Fruit fly (Drosophila melanogaster) whole organism, embryonic: Measurements from ENCODE around the gene CG6923.
A peak's percentile ranks its signal among the peaks of the same experiment; 100 is the strongest.

Experiments
- Awh ChIP-seq: fragments of 200-800 bp; sonication (Bioruptor generic); IDR thresholded peaks from 2 replicates; pipeline ENCODE4, ENCODE4 v1.3.6; 2022; ENCODE audit warnings: missing biosample characterization, missing genetic modification characterization
- B-H2 ChIP-seq: fragments of 200-800 bp; sonication (Bioruptor generic); optimal IDR thresholded peaks from 2 replicates; lab custom pipeline; 2018; ENCODE audit warnings: missing biosample characterization, mild to moderate bottlenecking, missing genetic modification characterization
- CG10321 ChIP-seq: fragments of 200-800 bp; sonication (Bioruptor generic); IDR thresholded peaks from 2 replicates; pipeline ENCODE4 v1.3.6; 2022; ENCODE audit warnings: missing biosample characterization, missing genetic modification characterization
- CG12219 ChIP-seq: fragments of 200-800 bp; sonication (Bioruptor generic); optimal IDR thresholded peaks from 3 replicates; lab custom pipeline; 2018; ENCODE audit warnings: missing biosample characterization, mild to moderate bottlenecking, missing genetic modification characterization
- CG1233 ChIP-seq: fragments of 200-800 bp; sonication (Bioruptor generic); optimal IDR thresholded peaks from 4 replicates; lab custom pipeline; 2018; ENCODE audit warnings: missing biosample characterization, mild to moderate bottlenecking, missing genetic modification characterization
- CG13894 ChIP-seq: fragments of 200-800 bp; sonication (Bioruptor generic); optimal IDR thresholded peaks from 3 replicates; lab custom pipeline; 2018; ENCODE audit warnings: missing biosample characterization, mild to moderate bottlenecking, missing genetic modification characterization, moderate library complexity
- CG17829 ChIP-seq: fragments of 200-800 bp; optimal IDR thresholded peaks from 2 replicates; lab custom pipeline; 2019; ENCODE audit warnings: missing biosample characterization, mild to moderate bottlenecking, missing genetic modification characterization, moderate library complexity
- CG1832 ChIP-seq: fragments of 200-800 bp; sonication (Bioruptor generic); optimal IDR thresholded peaks from 2 replicates; lab custom pipeline; 2017; ENCODE audit warnings: missing biosample characterization, mild to moderate bottlenecking, missing genetic modification characterization, inconsistent platforms
- CG2120 ChIP-seq: fragments of 200-800 bp; sonication (Bioruptor generic); optimal IDR thresholded peaks from 3 replicates; lab custom pipeline; 2016; ENCODE audit warnings: missing biosample characterization, missing genetic modification characterization
- CG33213 ChIP-seq: fragments of 200-800 bp; sonication (Bioruptor generic); optimal IDR thresholded peaks from 3 replicates; lab custom pipeline; 2016; ENCODE audit warnings: missing biosample characterization, missing genetic modification characterization
- CG34376 ChIP-seq: fragments of 200-800 bp; sonication (Bioruptor generic); optimal IDR thresholded peaks from 2 replicates; lab custom pipeline; 2018; ENCODE audit warnings: missing biosample characterization, mild to moderate bottlenecking, missing genetic modification characterization
- CG34422 ChIP-seq: fragments of 200-800 bp; sonication (Bioruptor generic); IDR thresholded peaks from 3 replicates; pipeline ENCODE4 v1.3.6; 2022; ENCODE audit warnings: missing biosample characterization, missing genetic modification characterization
- CG4730 ChIP-seq: fragments of 200-800 bp; sonication (Bioruptor generic); IDR thresholded peaks from 2 replicates; pipeline ENCODE4 v1.3.6; 2022; ENCODE audit warnings: missing biosample characterization, missing genetic modification characterization
- CG4820 ChIP-seq: fragments of 200-800 bp; sonication (Bioruptor generic); optimal IDR thresholded peaks from 3 replicates; lab custom pipeline; 2016; ENCODE audit warnings: missing biosample characterization, missing genetic modification characterization
- CG5180 ChIP-seq: fragments of 200-800 bp; sonication (Bioruptor generic); optimal IDR thresholded peaks from 3 replicates; lab custom pipeline; 2017; ENCODE audit warnings: missing biosample characterization, missing genetic modification characterization, mild to moderate bottlenecking, moderate library complexity, missing genetic modification reagents
- CG6689 ChIP-seq: fragments of 200-800 bp; sonication (Bioruptor generic); IDR thresholded peaks from 2 replicates; pipeline ENCODE4 v1.3.6; 2022; ENCODE audit warnings: missing biosample characterization, missing genetic modification characterization
- CG6791 ChIP-seq: fragments of 200-800 bp; sonication (Bioruptor generic); IDR thresholded peaks from 3 replicates; pipeline ENCODE4 v1.3.6; 2022; ENCODE audit warnings: missing biosample characterization, missing genetic modification characterization; ENCODE audit not compliant: partially characterized antibody
- CG7271 ChIP-seq: fragments of 200-800 bp; sonication (Bioruptor generic); optimal IDR thresholded peaks from 2 replicates; lab custom pipeline; 2018; ENCODE audit warnings: missing biosample characterization, mild to moderate bottlenecking, missing genetic modification characterization, moderate library complexity
- CG7357 ChIP-seq: fragments of 200-800 bp; sonication (Bioruptor generic); IDR thresholded peaks from 3 replicates; pipeline ENCODE4 v1.3.6; 2022; ENCODE audit warnings: missing biosample characterization, missing genetic modification characterization
- CG7372 ChIP-seq: fragments of 200-800 bp; sonication (Bioruptor generic); IDR thresholded peaks from 2 replicates; pipeline ENCODE4 v1.3.6; 2022; ENCODE audit warnings: missing biosample characterization, missing genetic modification characterization
- CG7556 ChIP-seq: fragments of 200-800 bp; sonication (Bioruptor generic); optimal IDR thresholded peaks from 2 replicates; lab custom pipeline; 2017; ENCODE audit warnings: missing biosample characterization, mild to moderate bottlenecking, missing genetic modification characterization
- CG8089 ChIP-seq: fragments of 200-800 bp; sonication (Bioruptor generic); optimal IDR thresholded peaks from 3 replicates; lab custom pipeline; 2016; ENCODE audit warnings: missing biosample characterization, missing genetic modification characterization
- CHES-1-like ChIP-seq: fragments of 200-800 bp; sonication (Bioruptor generic); optimal IDR thresholded peaks from 2 replicates; lab custom pipeline; 2016; ENCODE audit warnings: missing biosample characterization, missing genetic modification characterization
- D19B ChIP-seq: fragments of 200-800 bp; sonication (Bioruptor generic); optimal IDR thresholded peaks from 2 replicates; lab custom pipeline; 2017; ENCODE audit warnings: missing biosample characterization, mild to moderate bottlenecking, missing genetic modification characterization
- Dip3 ChIP-seq: fragments of 200-800 bp; sonication (Bioruptor generic); optimal IDR thresholded peaks from 3 replicates; lab custom pipeline; 2016; ENCODE audit warnings: missing biosample characterization, missing genetic modification characterization
- Doc3 ChIP-seq: fragments of 200-800 bp; sonication (Bioruptor generic); IDR thresholded peaks from 3 replicates; pipeline ENCODE4 v1.3.6; 2022; ENCODE audit warnings: missing biosample characterization, missing genetic modification characterization; ENCODE audit not compliant: partially characterized antibody
- E2f2 ChIP-seq: fragments of 200-800 bp; sonication (Bioruptor generic); IDR thresholded peaks from 2 replicates; pipeline ENCODE4 v1.3.6; 2022; ENCODE audit warnings: missing biosample characterization, missing genetic modification characterization
- Fer1 ChIP-seq: fragments of 200-800 bp; sonication (Bioruptor generic); optimal IDR thresholded peaks from 2 replicates; lab custom pipeline; 2017; ENCODE audit warnings: missing biosample characterization, mild to moderate bottlenecking, missing genetic modification characterization
- Lhr ChIP-seq: fragments of 200-800 bp; sonication (Bioruptor generic); optimal IDR thresholded peaks from 3 replicates; lab custom pipeline; 2017; ENCODE audit warnings: mild to moderate bottlenecking, missing biosample characterization, missing genetic modification reagents, missing genetic modification characterization
- NC2β ChIP-seq: fragments of 200-800 bp; sonication (Bioruptor generic); optimal IDR thresholded peaks from 2 replicates; lab custom pipeline; 2016; ENCODE audit warnings: missing biosample characterization, missing genetic modification characterization
- Nf-YB ChIP-seq: fragments of 200-800 bp; sonication (Bioruptor generic); optimal IDR thresholded peaks from 3 replicates; lab custom pipeline; 2019; ENCODE audit warnings: missing biosample characterization, mild to moderate bottlenecking, missing genetic modification characterization, moderate library complexity
- Opbp ChIP-seq: fragments of 200-800 bp; sonication (Bioruptor generic); IDR thresholded peaks from 3 replicates; pipeline ENCODE4 v1.3.6; 2022; ENCODE audit warnings: missing biosample characterization, missing genetic modification characterization; ENCODE audit not compliant: partially characterized antibody
- ac ChIP-seq: fragments of 200-800 bp; sonication (Bioruptor generic); optimal IDR thresholded peaks from 3 replicates; lab custom pipeline; 2017; ENCODE audit warnings: missing biosample characterization, mild to moderate bottlenecking, missing genetic modification characterization
- bcd ChIP-seq: fragments of 200-800 bp; sonication (Bioruptor generic); optimal IDR thresholded peaks from 2 replicates; lab custom pipeline; 2017; ENCODE audit warnings: missing biosample characterization, mild to moderate bottlenecking, missing genetic modification characterization
- br ChIP-seq: fragments of >200 bp; optimal IDR thresholded peaks from 2 replicates; lab custom pipeline; 2017
- dpn ChIP-seq, 2 experiments: fragments of 200-800 bp; sonication (Bioruptor generic); optimal IDR thresholded peaks; 3 replicates each; lab custom pipeline; 2016; ENCODE audit warnings: missing biosample characterization in 2 of 2, missing genetic modification characterization in 2 of 2
- eve ChIP-seq, 2 experiments: fragments of >200 bp; optimal IDR thresholded peaks; 2 replicates each; lab custom pipeline; 2017; ENCODE audit warnings: missing biosample characterization in 2 of 2, missing genetic modification characterization in 2 of 2
- grau ChIP-seq: fragments of 200-800 bp; optimal IDR thresholded peaks from 3 replicates; lab custom pipeline; 2019; ENCODE audit warnings: missing biosample characterization, mild to moderate bottlenecking, missing genetic modification characterization, moderate library complexity
- ham ChIP-seq: fragments of 200-800 bp; sonication (Bioruptor generic); IDR thresholded peaks from 2 replicates; pipeline ENCODE4 v1.3.6; 2022; ENCODE audit warnings: missing biosample characterization, missing genetic modification characterization
- hb ChIP-seq: fragments of 200-800 bp; sonication (Bioruptor generic); IDR thresholded peaks from 3 replicates; pipeline ENCODE4 v1.3.6; 2022; ENCODE audit warnings: missing biosample characterization, missing genetic modification characterization; ENCODE audit not compliant: partially characterized antibody
- inv ChIP-seq: fragments of 200-800 bp; sonication (Bioruptor generic); IDR thresholded peaks from 2 replicates; pipeline ENCODE4 v1.3.6; 2022; ENCODE audit warnings: missing biosample characterization, missing genetic modification characterization; ENCODE audit not compliant: partially characterized antibody
- kah ChIP-seq: fragments of 200-800 bp; sonication (Bioruptor generic); optimal IDR thresholded peaks from 2 replicates; lab custom pipeline; 2018; ENCODE audit warnings: missing biosample characterization, mild to moderate bottlenecking, missing genetic modification characterization
- nerfin-2 ChIP-seq: fragments of 200-800 bp; sonication (Bioruptor generic); IDR thresholded peaks from 2 replicates; pipeline ENCODE4 v1.3.6; 2022; ENCODE audit warnings: missing biosample characterization, missing genetic modification characterization; ENCODE audit not compliant: partially characterized antibody
- nom ChIP-seq: fragments of 200-800 bp; sonication (Bioruptor generic); optimal IDR thresholded peaks from 2 replicates; lab custom pipeline; 2017; ENCODE audit warnings: missing biosample characterization, missing genetic modification characterization, mild to moderate bottlenecking, moderate library complexity, missing genetic modification reagents
- row ChIP-seq: fragments of 200-800 bp; sonication (Bioruptor generic); IDR thresholded peaks from 3 replicates; pipeline ENCODE4 v1.3.6; 2022; ENCODE audit warnings: missing biosample characterization, missing genetic modification characterization
- schlank ChIP-seq: fragments of 200-800 bp; sonication (Bioruptor generic); optimal IDR thresholded peaks from 2 replicates; lab custom pipeline; 2018; ENCODE audit warnings: missing biosample characterization, mild to moderate bottlenecking, missing genetic modification characterization
- sob ChIP-seq: fragments of 200-800 bp; sonication (Bioruptor generic); IDR thresholded peaks from 2 replicates; pipeline ENCODE4 v1.3.6; 2022; ENCODE audit warnings: missing biosample characterization, missing genetic modification characterization
- toy ChIP-seq: fragments of 200-800 bp; sonication (Bioruptor generic); IDR thresholded peaks from 2 replicates; pipeline ENCODE4 v1.3.6; 2022; ENCODE audit warnings: missing biosample characterization, missing genetic modification characterization
- vfl ChIP-seq: fragments of 200-800 bp; sonication (Bioruptor generic); optimal IDR thresholded peaks from 2 replicates; lab custom pipeline; 2016; ENCODE audit warnings: missing biosample characterization, missing genetic modification characterization
- yki ChIP-seq: fragments of >200 bp; optimal IDR thresholded peaks from 3 replicates; lab custom pipeline; 2018
- zf30C ChIP-seq: fragments of 200-800 bp; sonication (Bioruptor generic); optimal IDR thresholded peaks from 3 replicates; lab custom pipeline; 2018; ENCODE audit warnings: missing biosample characterization, mild to moderate bottlenecking, missing genetic modification characterization

The CG6923 gene

dm6 chr3R:11796780-11797179 is 47.0 kb upstream of the CG6923 start, which contains the start of gene Sbf (continued):
- TF ChIP-seq sob (GFP tag; lab: Robert Waterston, UW): no peak
- no peak for TF ChIP-seq toy (GFP tag; lab: Robert Waterston, UW)
- no peak for TF ChIP-seq Lhr (GFP tag; lab: Kevin White, UChicago)
- TF ChIP-seq CG12219 (GFP tag; lab: Kevin White, UChicago): no peak
- TF ChIP-seq CG1233: no peak
- peak; percentile 57 for TF ChIP-seq B-H2 (GFP tag; lab: Kevin White, UChicago)
- TF ChIP-seq br: no peak
- no peak for TF ChIP-seq Dip3
- peak; percentile 41 for TF ChIP-seq nom (GFP tag; lab: Kevin White, UChicago)
- TF ChIP-seq Nf-YB (GFP tag; lab: Kevin White, UChicago): no peak
- peak; percentile 41 for TF ChIP-seq CG34376
- peak; percentile 76 for TF ChIP-seq Doc3 (GFP tag; lab: Robert Waterston, UW)
- peak; percentile 19; the same call in 1 of the 3 replicates for TF ChIP-seq row (GFP tag; lab: Robert Waterston, UW)
- TF ChIP-seq nerfin-2 (GFP tag; lab: Robert Waterston, UW): peak; percentile 44
- no peak for TF ChIP-seq grau (tag; lab: Kevin White, UChicago)
- peak; percentile 25 for TF ChIP-seq CG17829
- peak; percentile 92 for TF ChIP-seq Opbp
- no peak for TF ChIP-seq D19B
- peak; percentile 65 for TF ChIP-seq inv (GFP tag; lab: Robert Waterston, UW)
- peak; percentile 87 for TF ChIP-seq CG6791 (GFP tag; lab: Robert Waterston, UW)
- no peak for TF ChIP-seq yki (lab: Kevin White, UChicago)
- peak; percentile 49 for TF ChIP-seq CG33213
- TF ChIP-seq CHES-1-like (GFP tag; lab: Kevin White, UChicago): no peak
- TF ChIP-seq CG10321: no peak
- no peak for TF ChIP-seq CG1832
- TF ChIP-seq ham (GFP tag; lab: Robert Waterston, UW): no peak
- no peak for TF ChIP-seq CG5180 (GFP tag; lab: Kevin White, UChicago)
- no peak for TF ChIP-seq eve (GFP tag; optimal IDR thresholded peaks at IDR 0.05; lab: Kevin White, UChicago)
- TF ChIP-seq zf30C (GFP tag; lab: Kevin White, UChicago): no peak
- TF ChIP-seq CG13894 (tag; lab: Kevin White, UChicago): no peak
- TF ChIP-seq CG2120 (GFP tag; lab: Kevin White, UChicago): peak; percentile 34
- TF ChIP-seq vfl: peak; percentile 52
- no peak for TF ChIP-seq schlank (tag; lab: Kevin White, UChicago)
- no peak for TF ChIP-seq CG7372 (GFP tag; lab: Robert Waterston, UW)
- no peak for TF ChIP-seq CG4730 (GFP tag; lab: Robert Waterston, UW)
- TF ChIP-seq dpn (GFP tag; optimal IDR thresholded peaks at IDR 0.05; lab: Kevin White, UChicago): peak in 1 of 2 experiments; percentile 28
- TF ChIP-seq CG4820 (GFP tag; lab: Kevin White, UChicago): no peak
- TF ChIP-seq ac: no peak
- no peak for TF ChIP-seq CG7271 (tag; lab: Kevin White, UChicago)
- no peak for TF ChIP-seq CG7357 (GFP tag; lab: Robert Waterston, UW)
- no peak for TF ChIP-seq Fer1 (GFP tag; lab: Kevin White, UChicago)
- peak; percentile 98 for TF ChIP-seq E2f2 (GFP tag; lab: Robert Waterston, UW)
- TF ChIP-seq hb (GFP tag; lab: Robert Waterston, UW): peak; percentile 72; the same call in 2 of the 3 replicates
- TF ChIP-seq CG34422: 0 out of 3 replicates have a peak, but pooled peaks have one; percentile 39
- no peak for TF ChIP-seq NC2β (GFP tag; lab: Kevin White, UChicago)
- TF ChIP-seq CG6689 (GFP tag; lab: Robert Waterston, UW): no peak
- TF ChIP-seq Awh (GFP tag; lab: Robert Waterston, UW): no peak
- TF ChIP-seq kah (GFP tag; lab: Kevin White, UChicago): no peak
- TF ChIP-seq CG7556 (GFP tag; lab: Kevin White, UChicago): no peak
- TF ChIP-seq CG8089 (GFP tag; lab: Kevin White, UChicago): no peak
- no peak for TF ChIP-seq bcd (GFP tag; lab: Kevin White, UChicago)
